Worm (Caenorhabditis elegans): Measurements from ENCODE around the gene tcl-2.

DNA sequence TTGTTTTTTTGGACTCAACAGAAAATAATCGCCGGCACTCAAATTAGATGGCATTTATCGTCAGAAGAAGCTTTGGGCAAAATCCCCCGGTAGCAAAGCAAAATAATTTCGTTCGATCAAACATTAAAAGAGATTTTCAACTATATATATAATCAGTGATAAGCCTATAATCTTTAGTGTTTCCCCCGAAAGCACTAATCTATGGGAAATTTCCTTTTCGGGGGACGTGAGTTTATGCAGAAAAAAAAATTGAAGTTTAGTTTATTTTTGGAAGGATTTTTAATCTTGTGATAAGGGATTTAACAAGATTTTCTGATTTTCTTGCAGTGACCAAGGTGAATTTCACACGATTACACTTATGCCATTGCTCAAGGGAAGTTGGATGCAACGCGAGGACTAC, 44.9 kb upstream of the tcl-2 start:
- no peak for TF ChIP-seq ztf-11 (tag; optimal IDR thresholded peaks at IDR 0.05)
- no peak for TF ChIP-seq drap-1 (GFP tag; optimal IDR thresholded peaks at IDR 0.05)
- no peak for TF ChIP-seq pha-4 (tag; optimal IDR thresholded peaks at IDR 0.05)

Data from whole organism, mixed stage, embryonic.